Fruit fly (Drosophila melanogaster) whole organism, wandering third instar larva: ENCODE measurements around the gene Pgant4.

Source experiments
- Abd-B ChIP-seq: fragments of >200 bp; optimal IDR thresholded peaks from 2 replicates; lab custom pipeline; 2017; ENCODE audit warnings: missing biosample characterization, missing genetic modification characterization
- CG32264 ChIP-seq: fragments of 200-800 bp; sonication (Bioruptor generic); optimal IDR thresholded peaks from 2 replicates; lab custom pipeline; 2016; ENCODE audit warnings: missing biosample characterization, missing genetic modification characterization
- CG9705 ChIP-seq: fragments of 200-800 bp; sonication (Bioruptor generic); optimal IDR thresholded peaks from 2 replicates; lab custom pipeline; 2018; ENCODE audit warnings: missing biosample characterization, mild to moderate bottlenecking, missing genetic modification characterization
- CrebA ChIP-seq: fragments of 200-800 bp; sonication (Bioruptor generic); optimal IDR thresholded peaks from 2 replicates; lab custom pipeline; 2016; ENCODE audit warnings: missing biosample characterization, mild to moderate bottlenecking, missing genetic modification characterization, borderline replicate concordance
- Dfd ChIP-seq: fragments of >200 bp; optimal IDR thresholded peaks from 2 replicates; lab custom pipeline; 2017; ENCODE audit warnings: missing biosample characterization, missing genetic modification characterization
- Dif ChIP-seq: fragments of 200-275, 200-300 bp; sonication (Bioruptor generic); optimal IDR thresholded peaks from 2 replicates; lab custom pipeline; 2018; ENCODE audit warnings: missing biosample characterization, missing genetic modification characterization; ENCODE audit not compliant: partially characterized antibody
- HLH106 ChIP-seq: fragments of 200-800 bp; optimal IDR thresholded peaks from 3 replicates; lab custom pipeline; 2019; ENCODE audit warnings: missing biosample characterization, mild to moderate bottlenecking, missing genetic modification characterization, moderate library complexity
- Hnf4 ChIP-seq: fragments of 200-800 bp; sonication (Bioruptor generic); optimal IDR thresholded peaks from 2 replicates; lab custom pipeline; 2016; ENCODE audit warnings: missing biosample characterization, mild to moderate bottlenecking, missing genetic modification characterization
- Hr78 ChIP-seq: fragments of >200 bp; optimal IDR thresholded peaks from 2 replicates; lab custom pipeline; 2017; ENCODE audit warnings: missing biosample characterization, missing genetic modification characterization
- Hr83 ChIP-seq: fragments of 200-300 bp; sonication (Bioruptor generic); optimal IDR thresholded peaks from 2 replicates; lab custom pipeline; 2016; ENCODE audit warnings: missing biosample characterization, mild to moderate bottlenecking, missing genetic modification characterization, moderate library complexity; ENCODE audit not compliant: poor library complexity, severe bottlenecking
- Jra ChIP-seq: sonication (Bioruptor generic); optimal IDR thresholded peaks from 2 replicates; lab custom pipeline; 2016; ENCODE audit warnings: missing biosample characterization, missing genetic modification characterization
- Mio ChIP-seq: sonication (Bioruptor generic); optimal IDR thresholded peaks from 2 replicates; lab custom pipeline; 2016; ENCODE audit warnings: missing biosample characterization, missing genetic modification characterization
- Myc ChIP-seq: fragments of >200 bp; optimal IDR thresholded peaks from 2 replicates; lab custom pipeline; 2017
- N ChIP-seq: fragments of >200 bp; optimal IDR thresholded peaks from 2 replicates; lab custom pipeline; 2018; ENCODE audit warnings: missing biosample characterization, missing external identifiers, missing genetic modification characterization
- OdsH ChIP-seq: fragments of 200-800 bp; sonication (Bioruptor generic); optimal IDR thresholded peaks from 2 replicates; lab custom pipeline; 2016; ENCODE audit warnings: missing biosample characterization, mild to moderate bottlenecking, missing genetic modification characterization
- Rel ChIP-seq, 2 experiments: fragments of 200-800 bp; sonication (Bioruptor generic) in 1 of 2; optimal IDR thresholded peaks; 2 replicates in 1 of 2; 3 replicates in 1 of 2; lab custom pipeline; 2016 to 2019; ENCODE audit warnings: mild to moderate bottlenecking in 2 of 2, missing biosample characterization in 2 of 2, missing genetic modification characterization in 2 of 2, moderate library complexity in 1 of 2
- Sp1 ChIP-seq: fragments of 200-800 bp; sonication (Bioruptor generic); optimal IDR thresholded peaks from 3 replicates; lab custom pipeline; 2019; ENCODE audit warnings: missing biosample characterization, mild to moderate bottlenecking, missing genetic modification characterization, moderate library complexity
- Vsx2 ChIP-seq: fragments of 200-300, 225-300 bp; sonication (Bioruptor generic); optimal IDR thresholded peaks from 2 replicates; lab custom pipeline; 2018; ENCODE audit warnings: missing biosample characterization, missing genetic modification characterization; ENCODE audit not compliant: partially characterized antibody
- br ChIP-seq: fragments of 200-800 bp; sonication (Bioruptor generic); optimal IDR thresholded peaks from 2 replicates; lab custom pipeline; 2016; ENCODE audit warnings: missing biosample characterization, missing genetic modification characterization
- brk ChIP-seq: fragments of 200-800 bp; sonication (Bioruptor generic); optimal IDR thresholded peaks from 2 replicates; lab custom pipeline; 2016; ENCODE audit warnings: missing biosample characterization, mild to moderate bottlenecking, missing genetic modification characterization
- dl ChIP-seq, 2 experiments: fragments of 175-275, 200-275 bp in 1 of 2; fragments of 200-275 bp in 1 of 2; sonication (Bioruptor generic); optimal IDR thresholded peaks; lab custom pipeline; 2018; ENCODE audit warnings: mild to moderate bottlenecking in 2 of 2, missing biosample characterization in 2 of 2, missing genetic modification characterization in 2 of 2, moderate library complexity in 2 of 2; ENCODE audit not compliant: partially characterized antibody in 2 of 2, insufficient read depth in 1 of 2
- dmrt93B ChIP-seq: fragments of 200-800 bp; sonication (Bioruptor generic); optimal IDR thresholded peaks from 2 replicates; lab custom pipeline; 2018; ENCODE audit warnings: missing biosample characterization, mild to moderate bottlenecking, missing genetic modification characterization
- dsf ChIP-seq: sonication (Bioruptor generic); optimal IDR thresholded peaks from 2 replicates; lab custom pipeline; 2016; ENCODE audit warnings: missing biosample characterization, missing genetic modification characterization, borderline replicate concordance
- ey ChIP-seq: fragments of 200-800 bp; sonication (Bioruptor generic); optimal IDR thresholded peaks from 2 replicates; lab custom pipeline; 2016; ENCODE audit warnings: missing biosample characterization, missing genetic modification characterization
- foxo ChIP-seq, 2 experiments: fragments of 200-800 bp; sonication (Bioruptor generic); optimal IDR thresholded peaks; 2 replicates in 1 of 2; 3 replicates in 1 of 2; lab custom pipeline; 2016 to 2017; ENCODE audit warnings: missing biosample characterization in 2 of 2, missing genetic modification characterization in 2 of 2
- fru ChIP-seq: fragments of 200-800 bp; sonication (Bioruptor generic); optimal IDR thresholded peaks from 3 replicates; lab custom pipeline; 2016; ENCODE audit warnings: missing biosample characterization, mild to moderate bottlenecking, missing genetic modification characterization
- h ChIP-seq: fragments of 200-800 bp; sonication (Bioruptor generic); optimal IDR thresholded peaks from 3 replicates; lab custom pipeline; 2016; ENCODE audit warnings: missing biosample characterization, mild to moderate bottlenecking, missing genetic modification characterization
- lola ChIP-seq: fragments of >200 bp; optimal IDR thresholded peaks from 2 replicates; lab custom pipeline; 2017; ENCODE audit warnings: missing biosample characterization, missing genetic modification characterization
- pan ChIP-seq: fragments of >200 bp; optimal IDR thresholded peaks from 2 replicates; lab custom pipeline; 2017
- psq ChIP-seq: fragments of 200-800 bp; sonication (Bioruptor generic); optimal IDR thresholded peaks from 3 replicates; lab custom pipeline; 2017; ENCODE audit warnings: missing biosample characterization, mild to moderate bottlenecking, missing genetic modification characterization, moderate library complexity
- rgr ChIP-seq: fragments of 200-800 bp; sonication (Bioruptor generic); optimal IDR thresholded peaks from 3 replicates; lab custom pipeline; 2016; ENCODE audit warnings: missing biosample characterization, mild to moderate bottlenecking, missing genetic modification characterization
- sage ChIP-seq: fragments of 200-800 bp; sonication (Bioruptor generic); optimal IDR thresholded peaks from 2 replicates; lab custom pipeline; 2016; ENCODE audit warnings: missing biosample characterization, mild to moderate bottlenecking, missing genetic modification characterization
- sv ChIP-seq: fragments of 200-800 bp; sonication (Bioruptor generic); optimal IDR thresholded peaks from 3 replicates; lab custom pipeline; 2016; ENCODE audit warnings: missing biosample characterization, missing genetic modification characterization
- tai ChIP-seq: sonication (Bioruptor generic); optimal IDR thresholded peaks from 2 replicates; lab custom pipeline; 2016; ENCODE audit warnings: missing biosample characterization, missing genetic modification characterization
- usp ChIP-seq: fragments of >200 bp; optimal IDR thresholded peaks from 2 replicates; lab custom pipeline; 2017; ENCODE audit warnings: missing biosample characterization, missing genetic modification characterization
- woc ChIP-seq: sonication (Bioruptor generic); optimal IDR thresholded peaks from 2 replicates; lab custom pipeline; 2016; ENCODE audit warnings: missing biosample characterization, mild to moderate bottlenecking, missing genetic modification characterization

Pgant4 gene

DNA sequence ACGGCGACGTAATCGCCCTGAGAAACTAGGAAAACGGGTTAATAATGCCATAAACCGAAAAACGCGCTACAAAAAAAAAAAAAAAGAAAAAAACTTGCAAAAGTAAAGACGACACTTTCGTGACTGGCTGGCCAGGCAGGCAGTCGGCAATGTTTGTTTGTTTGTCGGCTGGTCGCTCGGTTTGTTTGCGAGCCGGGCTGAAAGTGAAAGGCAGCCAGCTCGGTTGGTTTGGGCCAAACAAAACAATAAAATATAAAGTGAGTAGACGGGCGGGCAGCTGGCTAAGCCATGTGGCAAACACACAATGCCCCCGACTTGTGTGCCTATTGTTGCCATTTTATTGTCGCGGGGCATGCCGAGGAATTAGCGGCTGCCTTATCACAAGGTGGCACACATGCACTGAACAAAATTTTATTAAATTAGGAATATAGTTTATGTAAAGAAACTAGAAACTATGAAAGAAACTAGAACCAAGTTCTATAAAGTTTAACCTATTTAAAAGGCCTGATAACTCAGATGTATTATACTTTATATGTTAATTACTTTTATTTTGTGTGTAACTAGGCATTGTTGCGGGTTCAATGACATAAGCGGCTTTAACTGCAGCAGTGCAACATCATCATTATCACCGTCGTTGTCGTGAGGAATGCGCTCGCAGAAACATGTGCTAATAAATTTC, 43.8 kb upstream of the Pgant4 start:
- TF ChIP-seq Hr83 (GFP tag; lab: Kevin White, UChicago) (no peak), br (no peak), lola (GFP tag; lab: Kevin White, UChicago) (no peak), Myc (no peak), Dfd (GFP tag; lab: Kevin White, UChicago) (no peak), rgr (GFP tag; lab: Kevin White, UChicago) (no peak), Hr78 (GFP tag; lab: Kevin White, UChicago) (no peak), Mio (GFP tag; lab: Kevin White, UChicago) (no peak), CG32264 (no peak), h (GFP tag; lab: Kevin White, UChicago) (no peak), CrebA (no peak), woc (GFP tag; lab: Kevin White, UChicago) (no peak), brk (GFP tag; lab: Kevin White, UChicago) (no peak), Dif (GFP tag; lab: Kevin White, UChicago) (no peak), psq (GFP tag; lab: Kevin White, UChicago) (no peak), Rel (GFP tag; optimal IDR thresholded peaks at IDR 0.05; lab: Kevin White, UChicago) (no peak), Rel (tag; optimal IDR thresholded peaks at IDR 0.05; lab: Kevin White, UChicago) (no peak), N (GFP tag; lab: Kevin White, UChicago) (no peak), tai (GFP tag; lab: Kevin White, UChicago) (no peak)

DNA sequence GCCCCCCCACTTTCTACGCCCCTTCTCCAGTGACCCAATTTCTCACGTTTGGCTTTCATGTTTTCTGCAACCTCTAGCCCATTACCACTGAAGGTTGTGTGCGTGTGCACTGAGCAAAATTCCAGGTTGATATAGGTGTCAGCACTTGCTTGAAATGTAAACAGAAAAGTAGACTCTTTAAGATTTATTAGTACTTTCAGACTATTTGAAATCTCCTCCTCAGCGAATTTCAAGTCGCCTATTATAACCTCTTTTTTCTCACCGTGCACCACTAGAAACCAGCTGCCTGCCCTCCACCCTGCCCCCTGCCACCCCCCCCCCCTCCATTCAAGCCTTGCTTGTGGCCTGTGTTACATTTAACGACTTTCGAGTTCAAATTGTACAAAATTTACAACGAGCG, 37.3 kb upstream of the Pgant4 start:
- no peak for TF ChIP-seq psq (GFP tag; lab: Kevin White, UChicago)
- no peak for TF ChIP-seq Hr83 (GFP tag; lab: Kevin White, UChicago)
- no peak for TF ChIP-seq ey
- no peak for TF ChIP-seq Abd-B
- no peak for TF ChIP-seq dl (GFP tag; optimal IDR thresholded peaks at IDR 0.05; lab: Kevin White, UChicago; ENCODE audit: insufficient read depth in 1 of 2, partially characterized antibody in 2 of 2)
- TF ChIP-seq Vsx2 (GFP tag; lab: Kevin White, UChicago): no peak
- no peak for TF ChIP-seq sv (GFP tag; lab: Kevin White, UChicago)
- TF ChIP-seq tai (GFP tag; lab: Kevin White, UChicago): no peak

dm6 chr2L:3436347-3436746, 36.1 kb upstream of the Pgant4 start:
- TF ChIP-seq h (GFP tag; lab: Kevin White, UChicago) (no peak), Abd-B (no peak), fru (no peak), sv (GFP tag; lab: Kevin White, UChicago) (no peak), CrebA (no peak), tai (GFP tag; lab: Kevin White, UChicago) (no peak), usp (no peak), Vsx2 (GFP tag; lab: Kevin White, UChicago) (no peak), lola (GFP tag; lab: Kevin White, UChicago) (no peak)

DNA sequence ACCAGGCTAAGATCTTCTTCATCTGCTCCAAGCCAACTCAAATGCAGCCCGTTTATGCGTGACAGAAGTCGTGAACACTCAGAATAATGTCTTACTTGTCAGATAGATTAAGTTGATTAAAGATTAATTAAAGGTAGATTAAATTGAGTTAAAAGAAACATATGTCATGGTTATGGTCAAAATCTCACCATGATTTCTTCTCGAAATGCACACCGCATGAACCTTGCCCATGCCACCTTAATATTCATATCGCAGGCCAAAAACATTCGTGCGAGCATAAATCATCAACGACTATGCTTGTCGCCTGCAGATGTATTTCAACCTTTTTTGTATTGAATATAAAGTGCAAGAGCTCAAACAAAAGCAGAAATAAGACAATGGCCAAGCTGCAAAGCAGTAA, 35.3 kb upstream of the Pgant4 start:
- no peak for TF ChIP-seq Myc
- TF ChIP-seq h (GFP tag; lab: Kevin White, UChicago): peak; percentile 85
- no peak for TF ChIP-seq Mio (GFP tag; lab: Kevin White, UChicago)
- peak; percentile 54 for TF ChIP-seq dmrt93B (GFP tag; lab: Kevin White, UChicago)
- TF ChIP-seq Sp1 (GFP tag; lab: Kevin White, UChicago): peak; percentile 95
- TF ChIP-seq ey: peak; percentile 67
- peak; percentile 30 for TF ChIP-seq dsf (GFP tag; lab: Kevin White, UChicago)
- TF ChIP-seq Rel (GFP tag; optimal IDR thresholded peaks at IDR 0.05; lab: Kevin White, UChicago): no peak
- peak; percentile 75 for TF ChIP-seq Rel (tag; optimal IDR thresholded peaks at IDR 0.05; lab: Kevin White, UChicago)
- TF ChIP-seq tai (GFP tag; lab: Kevin White, UChicago): peak; percentile 72
- no peak for TF ChIP-seq pan
- no peak for TF ChIP-seq sv (GFP tag; lab: Kevin White, UChicago)
- peak; percentile 75 for TF ChIP-seq brk (GFP tag; lab: Kevin White, UChicago)
- TF ChIP-seq CG32264: peak; percentile 36
- peak; percentile 31 for TF ChIP-seq CrebA
- TF ChIP-seq N (GFP tag; lab: Kevin White, UChicago): no peak
- TF ChIP-seq fru: peak; percentile 82
- TF ChIP-seq br: peak; percentile 95
- peak; percentile 73 for TF ChIP-seq CG9705
- TF ChIP-seq Vsx2 (GFP tag; lab: Kevin White, UChicago): no peak
- TF ChIP-seq Hr78 (GFP tag; lab: Kevin White, UChicago): no peak
- TF ChIP-seq dl (GFP tag; optimal IDR thresholded peaks at IDR 0.05; lab: Kevin White, UChicago; ENCODE audit: insufficient read depth in 1 of 2, partially characterized antibody in 2 of 2): no peak
- peak; percentile 85 for TF ChIP-seq rgr (GFP tag; lab: Kevin White, UChicago)
- TF ChIP-seq Hr83 (GFP tag; lab: Kevin White, UChicago): no peak
- TF ChIP-seq foxo (GFP tag; optimal IDR thresholded peaks at IDR 0.05; lab: Kevin White, UChicago): peak in 1 of 2 experiments; percentile 77
- no peak for TF ChIP-seq Dfd (GFP tag; lab: Kevin White, UChicago)
- TF ChIP-seq Jra (GFP tag; lab: Kevin White, UChicago): peak; percentile 61
- no peak for TF ChIP-seq usp
- TF ChIP-seq HLH106 (tag; lab: Kevin White, UChicago): peak; percentile 87
- TF ChIP-seq sage (GFP tag; lab: Kevin White, UChicago): peak; percentile 8
- peak; percentile 89 for TF ChIP-seq Hnf4 (GFP tag; lab: Kevin White, UChicago)
- no peak for TF ChIP-seq Dif (GFP tag; lab: Kevin White, UChicago)
- no peak for TF ChIP-seq lola (GFP tag; lab: Kevin White, UChicago)
- TF ChIP-seq psq (GFP tag; lab: Kevin White, UChicago): peak; percentile 79
- peak; percentile 60 for TF ChIP-seq woc (GFP tag; lab: Kevin White, UChicago)
- TF ChIP-seq OdsH (GFP tag; lab: Kevin White, UChicago): peak; percentile 93
